Worm (Caenorhabditis elegans): Measurements from ENCODE around the gene W08E12.6.

Gene W08E12.6

DNA sequence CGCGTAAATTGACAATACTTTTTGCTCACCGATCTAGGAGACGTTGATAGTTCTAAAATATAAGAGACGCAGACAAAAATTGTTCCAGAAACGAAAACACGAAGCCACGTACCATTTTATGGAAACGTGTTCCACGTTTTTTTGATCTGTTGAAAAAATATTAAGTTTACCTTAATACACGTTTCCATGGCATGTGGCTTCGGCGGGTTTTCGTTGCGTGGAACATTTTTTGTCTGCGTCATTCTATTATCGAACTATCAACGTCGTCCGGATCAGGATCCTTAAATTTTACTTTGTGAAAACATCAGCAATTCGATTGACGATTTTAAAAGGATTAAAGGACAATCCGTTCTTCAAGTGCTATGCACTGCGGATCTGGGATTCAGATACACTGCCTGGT, 32.7 kb upstream of the W08E12.6 start, which contains the start of gene T26C12.2:
Gene T26C12.2 (minus strand): TSS at position 101 of the 400 bp plus-strand sequence.
- TF ChIP-seq swsn-7 (tag; optimal IDR thresholded peaks at IDR 0.05) (no peak), unc-62 (GFP tag; optimal IDR thresholded peaks at IDR 0.05) (no peak), rnt-1 (tag; optimal IDR thresholded peaks at IDR 0.05) (no peak), lin-14 (GFP tag; optimal IDR thresholded peaks at IDR 0.05) (no peak), Y116A8C.19 (tag; optimal IDR thresholded peaks at IDR 0.05; ENCODE audit: borderline replicate concordance) (no peak), nhr-77 (tag; optimal IDR thresholded peaks at IDR 0.05) (no peak), efl-3 (GFP tag; optimal IDR thresholded peaks at IDR 0.05) (no peak), C04F5.9 (tag; optimal IDR thresholded peaks at IDR 0.05) (no peak), nhr-84 (tag; optimal IDR thresholded peaks at IDR 0.05) (no peak), irx-1 (tag; optimal IDR thresholded peaks at IDR 0.05) (no peak), pqm-1 (tag; optimal IDR thresholded peaks at IDR 0.05) (no peak), elt-2 (tag; optimal IDR thresholded peaks at IDR 0.05) (no peak), skn-1 (tag; optimal IDR thresholded peaks at IDR 0.05) (no peak), ets-5 (GFP tag; IDR thresholded peaks at IDR 0.05) (no peak), nhr-71 (tag; optimal IDR thresholded peaks at IDR 0.05) (no peak), vab-15 (tag; optimal IDR thresholded peaks at IDR 0.05) (no peak), egl-27 (tag; optimal IDR thresholded peaks at IDR 0.05) (no peak)

DNA sequence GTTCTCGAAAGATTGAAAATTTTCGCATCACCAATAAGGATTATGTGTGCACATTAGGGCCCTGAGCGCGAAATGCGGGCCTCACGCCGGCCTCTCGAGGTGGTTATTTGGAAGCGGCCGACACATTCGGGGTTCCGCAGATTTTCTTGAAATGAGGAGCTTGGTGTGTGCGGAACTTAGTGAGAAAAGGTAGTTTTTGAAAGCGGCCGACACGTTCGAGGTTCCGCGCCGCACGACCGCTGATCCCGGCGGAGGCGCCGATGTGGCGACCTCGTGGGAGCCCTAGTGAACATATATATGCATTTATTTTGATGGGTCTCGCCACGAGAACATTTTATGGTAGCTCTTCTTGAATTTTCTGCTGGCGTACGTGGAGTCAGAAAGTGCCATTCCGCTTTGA, 31.6 kb upstream of the W08E12.6 start:
- TF ChIP-seq ces-1 (GFP tag; optimal IDR thresholded peaks at IDR 0.05): no peak
- TF ChIP-seq C16A3.4 (tag; optimal IDR thresholded peaks at IDR 0.05): no peak
- TF ChIP-seq aly-2 (tag; optimal IDR thresholded peaks at IDR 0.05): no peak
- no peak for TF ChIP-seq ceh-82 (tag; optimal IDR thresholded peaks at IDR 0.05)
- TF ChIP-seq sup-37 (GFP tag; optimal IDR thresholded peaks at IDR 0.05): no peak
- TF ChIP-seq sox-4 (tag; optimal IDR thresholded peaks at IDR 0.05): no peak
- TF ChIP-seq grh-1 (GFP tag; IDR thresholded peaks at IDR 0.05): no peak
- TF ChIP-seq jun-1 (tag; optimal IDR thresholded peaks at IDR 0.05): no peak

DNA sequence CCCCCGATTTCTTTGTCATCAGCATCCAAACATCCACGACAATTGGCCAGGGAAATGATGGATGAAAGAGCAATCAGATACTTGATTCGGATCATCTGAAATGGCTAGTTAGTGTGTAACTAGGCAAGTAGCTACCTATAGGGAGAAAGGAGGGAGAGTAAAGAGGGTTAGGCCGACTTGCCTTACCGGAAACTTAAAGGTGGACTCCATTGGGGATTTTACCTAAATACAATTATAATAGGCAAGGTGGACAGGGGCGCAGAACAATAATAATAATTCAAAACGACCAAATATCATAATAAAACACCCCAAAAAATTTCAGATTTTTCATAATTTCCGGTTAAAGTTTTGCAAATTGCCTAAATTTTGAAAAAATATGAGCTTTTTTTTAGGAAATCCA, 30.8 kb upstream of the W08E12.6 start, which contains the start of gene clec-173:
Gene clec-173 (minus strand): TSS at position 101 of the 400 bp plus-strand sequence.
- TF ChIP-seq sptf-1 (tag; optimal IDR thresholded peaks at IDR 0.05) (no peak), lin-13 (GFP tag; optimal IDR thresholded peaks at IDR 0.05) (no peak), egl-13 (tag; optimal IDR thresholded peaks at IDR 0.05) (no peak), jun-1 (tag; optimal IDR thresholded peaks at IDR 0.05) (no peak), Y116A8C.19 (tag; optimal IDR thresholded peaks at IDR 0.05; ENCODE audit: borderline replicate concordance) (no peak), ceh-82 (tag; optimal IDR thresholded peaks at IDR 0.05) (no peak), pax-3 (tag; optimal IDR thresholded peaks at IDR 0.05) (no peak), ceh-88 (GFP tag; IDR thresholded peaks at IDR 0.05) (no peak), vab-15 (tag; optimal IDR thresholded peaks at IDR 0.05) (no peak), blmp-1 (tag; optimal IDR thresholded peaks at IDR 0.05) (no peak), aha-1 (tag; optimal IDR thresholded peaks at IDR 0.05) (no peak), C16A3.4 (tag; optimal IDR thresholded peaks at IDR 0.05) (no peak)

DNA sequence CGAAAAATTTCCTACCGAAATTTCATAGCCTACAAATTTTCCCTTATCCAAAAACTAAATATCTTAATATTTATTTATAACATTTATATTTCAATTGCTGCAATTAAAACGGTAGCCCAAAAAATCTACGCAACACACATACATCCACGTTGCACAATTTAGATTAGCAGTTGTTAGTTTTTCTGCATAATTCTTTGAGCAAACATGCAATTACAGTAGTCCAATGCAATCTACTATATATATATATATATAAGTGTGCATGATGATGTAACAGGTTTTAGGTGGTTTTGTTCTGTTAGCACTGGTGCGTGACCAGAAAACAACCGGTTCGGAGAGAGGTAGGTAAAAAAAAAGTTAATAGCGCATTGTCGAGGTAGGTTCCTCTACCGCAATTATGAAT, 27.1 kb upstream of the W08E12.6 start:
- TF ChIP-seq unc-98 (GFP tag; IDR thresholded peaks at IDR 0.05) (no peak), lin-15B (tag; optimal IDR thresholded peaks at IDR 0.05) (no peak), egl-27 (tag; optimal IDR thresholded peaks at IDR 0.05) (no peak), lsy-2 (tag; optimal IDR thresholded peaks at IDR 0.05) (no peak), skn-1 (tag; optimal IDR thresholded peaks at IDR 0.05) (no peak), tlp-1 (tag; optimal IDR thresholded peaks at IDR 0.05) (no peak)

DNA sequence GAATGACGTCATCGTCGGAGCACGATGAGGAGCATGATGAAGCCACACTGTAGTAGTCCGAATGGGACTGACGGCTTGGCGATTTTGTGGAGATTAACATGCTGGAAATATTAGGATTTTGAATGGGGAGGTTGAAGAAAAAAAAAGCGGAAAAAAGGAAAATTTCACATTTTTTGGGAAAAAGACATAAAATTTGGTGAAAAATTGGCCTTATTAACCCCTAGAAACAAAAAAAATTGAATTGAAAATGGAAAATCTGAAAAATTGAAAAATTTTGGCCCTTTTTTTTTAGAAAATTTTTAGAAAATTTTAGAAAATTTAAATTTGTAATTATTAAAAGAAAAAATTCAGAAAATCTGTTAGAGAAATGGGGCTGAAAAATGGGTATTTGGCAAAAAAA, 25.1 kb upstream of the W08E12.6 start, which contains the start of gene T26C12.3:
Gene T26C12.3 (minus strand): TSS at position 101 of the 400 bp plus-strand sequence.
- TF ChIP-seq sptf-1 (tag; optimal IDR thresholded peaks at IDR 0.05): no peak
- no peak for TF ChIP-seq blmp-1 (tag; optimal IDR thresholded peaks at IDR 0.05)
- no peak for TF ChIP-seq ceh-82 (tag; optimal IDR thresholded peaks at IDR 0.05)
- no peak for TF ChIP-seq pag-3 (tag; optimal IDR thresholded peaks at IDR 0.05; ENCODE audit: borderline replicate concordance, insufficient read depth)
- no peak for TF ChIP-seq sox-4 (tag; optimal IDR thresholded peaks at IDR 0.05)
- no peak for TF ChIP-seq vab-15 (tag; optimal IDR thresholded peaks at IDR 0.05)
- no peak for TF ChIP-seq efl-3 (GFP tag; optimal IDR thresholded peaks at IDR 0.05)
- TF ChIP-seq fkh-8 (tag; optimal IDR thresholded peaks at IDR 0.05): no peak
- no peak for TF ChIP-seq zip-4 (GFP tag; optimal IDR thresholded peaks at IDR 0.05)
- no peak for TF ChIP-seq nhr-77 (tag; optimal IDR thresholded peaks at IDR 0.05)
- TF ChIP-seq Y116A8C.19 (tag; optimal IDR thresholded peaks at IDR 0.05; ENCODE audit: borderline replicate concordance): no peak
